Worm (Caenorhabditis elegans) whole organism, L1 larva: ENCODE results near the gene R02E4.3.
A peak's percentile ranks its signal among the peaks of the same experiment; 100 is the strongest.

Source experiments
- C16A3.4 ChIP-seq: fragments of 150-350 bp; optimal IDR thresholded peaks from 2 replicates; lab custom pipeline; 2014; ENCODE audit warnings: missing biosample characterization, missing genetic modification characterization
- aha-1 ChIP-seq: fragments of 150-350 bp; optimal IDR thresholded peaks from 2 replicates; lab custom pipeline; 2014; ENCODE audit warnings: missing biosample characterization, missing genetic modification characterization
- ama-1 ChIP-seq: fragments of 150-350 bp; optimal IDR thresholded peaks from 2 replicates; lab custom pipeline; 2014
- ceh-8 ChIP-seq: fragments of 200-800 bp; sonication (Bioruptor generic); optimal IDR thresholded peaks from 2 replicates; lab custom pipeline; 2018; ENCODE audit warnings: mild to moderate bottlenecking, missing genetic modification characterization, moderate library complexity, missing compliant biosample characterization
- ceh-82 ChIP-seq, 3 experiments: fragments of 150-350 bp in 1 of 3; sonication (generic microtip) in 2 of 3; optimal IDR thresholded peaks; 2 replicates each; lab custom pipeline; 2014 to 2017; ENCODE audit warnings: missing biosample characterization in 3 of 3, missing genetic modification characterization in 3 of 3
- ceh-88 ChIP-seq: fragments of 200-800 bp; sonication (Bioruptor generic); IDR thresholded peaks from 2 replicates; pipeline ENCODE4 v1.3.6; 2022; ENCODE audit warnings: missing genetic modification characterization, missing compliant biosample characterization
- ces-1 ChIP-seq: fragments of 150-350 bp; optimal IDR thresholded peaks from 2 replicates; lab custom pipeline; 2014; ENCODE audit warnings: missing biosample characterization, missing genetic modification reagents, missing genetic modification characterization
- dpl-1 ChIP-seq, 3 experiments: fragments of 150-350 bp in 2 of 3; sonication (generic microtip) in 1 of 3; optimal IDR thresholded peaks; 2 replicates each; lab custom pipeline; 2014 to 2017; ENCODE audit warnings: missing biosample characterization in 3 of 3, missing genetic modification characterization in 3 of 3, missing genetic modification reagents in 3 of 3
- dsc-1 ChIP-seq: sonication (generic microtip); optimal IDR thresholded peaks from 2 replicates; lab custom pipeline; 2016; ENCODE audit warnings: mild to moderate bottlenecking, missing genetic modification characterization, missing compliant biosample characterization
- efl-1 ChIP-seq, 4 experiments: fragments of 150-350 bp; optimal IDR thresholded peaks in 3 of 4; peaks in 1 of 4; 1 replicate in 1 of 4; 2 replicates in 3 of 4; lab custom pipeline; 2014; ENCODE audit warnings: missing biosample characterization in 2 of 4, missing genetic modification characterization in 2 of 4, missing genetic modification reagents in 2 of 4
- egl-13 ChIP-seq: sonication (generic microtip); optimal IDR thresholded peaks from 2 replicates; lab custom pipeline; 2016; ENCODE audit warnings: missing genotype, missing genetic modification reagents, missing genetic modification characterization, missing compliant biosample characterization
- egl-27 ChIP-seq, 2 experiments: fragments of 150-350 bp in 1 of 2; sonication (generic microtip); optimal IDR thresholded peaks; 3 replicates each; lab custom pipeline; 2017 to 2018; ENCODE audit warnings: missing biosample characterization in 2 of 2, missing genetic modification characterization in 2 of 2, missing genetic modification reagents in 2 of 2
- ets-5 ChIP-seq: fragments of 200-800 bp; sonication (Bioruptor generic); IDR thresholded peaks from 2 replicates; pipeline ENCODE4 v1.3.6; 2022; ENCODE audit warnings: missing genetic modification characterization, missing compliant biosample characterization
- fos-1 ChIP-seq: fragments of 150-350 bp; optimal IDR thresholded peaks from 2 replicates; lab custom pipeline; 2014; ENCODE audit warnings: missing biosample characterization, missing genetic modification characterization
- grh-1 ChIP-seq: fragments of 200-800 bp; sonication (Bioruptor generic); IDR thresholded peaks from 2 replicates; pipeline ENCODE4 v1.3.6; 2022; ENCODE audit warnings: missing genetic modification reagents, missing genetic modification characterization, missing compliant biosample characterization
- hlh-17 ChIP-seq: fragments of 200-800 bp; sonication (Bioruptor generic); optimal IDR thresholded peaks from 2 replicates; lab custom pipeline; 2018; ENCODE audit warnings: missing genetic modification characterization, mild to moderate bottlenecking, missing compliant biosample characterization, moderate library complexity, borderline replicate concordance
- hlh-4 ChIP-seq: sonication (generic microtip); optimal IDR thresholded peaks from 2 replicates; lab custom pipeline; 2016; ENCODE audit warnings: mild to moderate bottlenecking, missing genetic modification characterization, missing compliant biosample characterization
- hpl-2 ChIP-seq: fragments of 150-350 bp; optimal IDR thresholded peaks from 2 replicates; lab custom pipeline; 2014; ENCODE audit warnings: missing biosample characterization, missing genetic modification reagents, missing genetic modification characterization
- isw-1 ChIP-seq: fragments of 200-800 bp; sonication (Bioruptor generic); IDR thresholded peaks from 2 replicates; pipeline ENCODE4 v1.3.6; 2022; ENCODE audit warnings: missing genetic modification characterization, missing compliant biosample characterization
- lin-13 ChIP-seq: fragments of 150-350 bp; optimal IDR thresholded peaks from 2 replicates; lab custom pipeline; 2014; ENCODE audit warnings: missing biosample characterization, missing genetic modification reagents, missing genetic modification characterization
- lin-14 ChIP-seq: fragments of 200-800 bp; sonication (Bioruptor generic); optimal IDR thresholded peaks from 2 replicates; lab custom pipeline; 2018; ENCODE audit warnings: mild to moderate bottlenecking, missing genetic modification characterization, moderate library complexity, missing compliant biosample characterization
- lin-39 ChIP-seq: fragments of 150-350 bp; optimal IDR thresholded peaks from 2 replicates; lab custom pipeline; 2014; ENCODE audit warnings: missing biosample characterization, missing genetic modification reagents, missing genetic modification characterization
- mef-2 ChIP-seq: fragments of 150-350 bp; optimal IDR thresholded peaks from 2 replicates; lab custom pipeline; 2014; ENCODE audit warnings: missing biosample characterization, missing genetic modification characterization
- mep-1 ChIP-seq: fragments of 150-350 bp; optimal IDR thresholded peaks from 2 replicates; lab custom pipeline; 2014; ENCODE audit warnings: missing biosample characterization, missing genetic modification characterization
- nhr-11 ChIP-seq: fragments of 150-350 bp; optimal IDR thresholded peaks from 2 replicates; lab custom pipeline; 2014; ENCODE audit warnings: missing biosample characterization, missing genetic modification characterization
- nhr-12 ChIP-seq: sonication (generic microtip); optimal IDR thresholded peaks from 2 replicates; lab custom pipeline; 2017; ENCODE audit warnings: missing biosample characterization, missing genetic modification characterization
- nhr-19 ChIP-seq: fragments of 200-800 bp; sonication (Bioruptor generic); conservative IDR thresholded peaks from 2 replicates; pipeline ENCODE4 v1.3.6; 2022; ENCODE audit warnings: missing genetic modification characterization, missing compliant biosample characterization
- nhr-20 ChIP-seq: sonication (generic microtip); optimal IDR thresholded peaks from 2 replicates; lab custom pipeline; 2016; ENCODE audit warnings: mild to moderate bottlenecking, missing genetic modification characterization, missing compliant biosample characterization
- nhr-237 ChIP-seq: fragments of 150-350 bp; optimal IDR thresholded peaks from 2 replicates; lab custom pipeline; 2014; ENCODE audit warnings: missing biosample characterization, missing genetic modification characterization
- nhr-47 ChIP-seq: sonication (generic microtip); optimal IDR thresholded peaks from 2 replicates; lab custom pipeline; 2016; ENCODE audit warnings: mild to moderate bottlenecking, missing genetic modification characterization, moderate library complexity, missing compliant biosample characterization
- nhr-85 ChIP-seq: sonication (generic microtip); peaks from one replicate; lab custom pipeline; 2016; ENCODE audit warnings: missing genetic modification characterization, inconsistent platforms, missing compliant biosample characterization
- nhr-90 ChIP-seq: sonication (generic microtip); optimal IDR thresholded peaks from 2 replicates; lab custom pipeline; 2016; ENCODE audit warnings: mild to moderate bottlenecking, missing genetic modification characterization, missing compliant biosample characterization; ENCODE audit not compliant: poor library complexity
- pax-3 ChIP-seq: fragments of 200-800 bp; sonication (Bioruptor generic); optimal IDR thresholded peaks from 2 replicates; lab custom pipeline; 2018; ENCODE audit warnings: mild to moderate bottlenecking, missing genetic modification characterization, moderate library complexity, missing compliant biosample characterization
- pqm-1 ChIP-seq: sonication (generic microtip); optimal IDR thresholded peaks from 3 replicates; lab custom pipeline; 2017; ENCODE audit warnings: missing biosample characterization, missing genetic modification characterization
- rnt-1 ChIP-seq: sonication (generic microtip); optimal IDR thresholded peaks from 2 replicates; lab custom pipeline; 2016; ENCODE audit warnings: mild to moderate bottlenecking, missing genetic modification characterization, moderate library complexity, missing compliant biosample characterization
- skn-1 ChIP-seq: fragments of 150-350 bp; optimal IDR thresholded peaks from 2 replicates; lab custom pipeline; 2014; ENCODE audit warnings: missing biosample characterization, missing genetic modification characterization
- snpc-4 ChIP-seq: fragments of 150-350 bp; optimal IDR thresholded peaks from 2 replicates; lab custom pipeline; 2014; ENCODE audit warnings: missing biosample characterization, missing genetic modification characterization
- snu-23 ChIP-seq: sonication (generic microtip); optimal IDR thresholded peaks from 2 replicates; lab custom pipeline; 2016; ENCODE audit warnings: missing genetic modification characterization, missing compliant biosample characterization
- sox-4 ChIP-seq: sonication (generic microtip); optimal IDR thresholded peaks from 2 replicates; lab custom pipeline; 2016; ENCODE audit warnings: missing genetic modification characterization, missing compliant biosample characterization
- sptf-1 ChIP-seq: fragments of 150-350 bp; optimal IDR thresholded peaks from 2 replicates; lab custom pipeline; 2014; ENCODE audit warnings: missing biosample characterization, missing genetic modification characterization
- sup-37 ChIP-seq: fragments of 200-800 bp; sonication (Bioruptor generic); optimal IDR thresholded peaks from 2 replicates; lab custom pipeline; 2018; ENCODE audit warnings: mild to moderate bottlenecking, missing genetic modification characterization, missing compliant biosample characterization
- unc-130 ChIP-seq: fragments of 150-350 bp; optimal IDR thresholded peaks from 2 replicates; lab custom pipeline; 2017; ENCODE audit warnings: missing biosample characterization, missing genetic modification characterization, inconsistent platforms
- unc-62 ChIP-seq: fragments of 150-350 bp; optimal IDR thresholded peaks from 2 replicates; lab custom pipeline; 2014; ENCODE audit warnings: missing biosample characterization, missing genetic modification reagents, missing genetic modification characterization
- unc-86 ChIP-seq: sonication (generic microtip); optimal IDR thresholded peaks from 2 replicates; lab custom pipeline; 2016; ENCODE audit warnings: missing genetic modification characterization, missing compliant biosample characterization
- vab-15 ChIP-seq: sonication (generic microtip); optimal IDR thresholded peaks from 2 replicates; lab custom pipeline; 2017; ENCODE audit warnings: missing genotype, mild to moderate bottlenecking, missing genetic modification characterization, missing compliant biosample characterization
- xbp-1 ChIP-seq: sonication (generic microtip); optimal IDR thresholded peaks from 2 replicates; lab custom pipeline; 2016; ENCODE audit warnings: missing genetic modification characterization, missing compliant biosample characterization
- ztf-11 ChIP-seq, 2 experiments: sonication (generic microtip); optimal IDR thresholded peaks; 2 replicates each; lab custom pipeline; 2016 to 2017; ENCODE audit warnings: missing genetic modification characterization in 2 of 2, missing biosample characterization in 1 of 2, missing compliant biosample characterization in 1 of 2

The R02E4.3 gene

ce11 chrX:4147600-4148448, 45.9 kb upstream of the R02E4.3 start (continued):
- TF ChIP-seq ztf-11 (tag; optimal IDR thresholded peaks at IDR 0.05; lab: Kevin White, UChicago) (no peak), unc-62 (GFP tag; lab: Kevin White, UChicago) (no peak), hpl-2 (GFP tag; lab: Kevin White, UChicago) (no peak), hlh-17 (GFP tag; lab: Kevin White, UChicago) (no peak), dsc-1 (peak; percentile 35), skn-1 (peak; percentile 24), xbp-1 (tag; lab: Kevin White, UChicago) (peak; percentile 2), hlh-4 (tag; lab: Kevin White, UChicago) (peak; percentile 10), nhr-11 (peak; percentile 33), isw-1 (GFP tag; lab: Robert Waterston, UW) (no peak), nhr-19 (GFP tag; lab: Robert Waterston, UW) (no peak; the same call in 1 of the 2 replicates), snpc-4 (tag; lab: Kevin White, UChicago) (no peak), lin-14 (peak; percentile 9), sox-4 (tag; lab: Kevin White, UChicago) (no peak), ama-1 (lab: Kevin White, UChicago) (peak; percentile 32), C16A3.4 (tag; lab: Kevin White, UChicago) (no peak), grh-1 (GFP tag; lab: Robert Waterston, UW) (no peak), egl-13 (no peak), egl-27 (tag; optimal IDR thresholded peaks at IDR 0.05; lab: Kevin White, UChicago) (no peak), nhr-47 (tag; lab: Kevin White, UChicago) (peak; percentile 22), sup-37 (GFP tag; lab: Kevin White, UChicago) (no peak), ces-1 (GFP tag; lab: Kevin White, UChicago) (no peak), ceh-82 (tag; optimal IDR thresholded peaks at IDR 0.05; lab: Kevin White, UChicago) (no peak), lin-39 (peak; percentile 6), nhr-85 (tag; lab: Kevin White, UChicago) (peak; percentile 72), nhr-20 (tag; lab: Kevin White, UChicago) (no peak), snu-23 (GFP tag; lab: Kevin White, UChicago) (peak; percentile 6), dpl-1 (GFP tag; optimal IDR thresholded peaks at IDR 0.05; lab: Kevin White, UChicago) (no peak), unc-130 (tag; lab: Kevin White, UChicago) (no peak)
- TF ChIP-seq, all 84 proteins: peak for 19

ce11 chrX:4146798-4147543, 45.0 kb upstream of the R02E4.3 start:
- TF ChIP-seq ets-5, result no peak
- TF ChIP-seq nhr-90 (tag; lab: Kevin White, UChicago), result no peak
- no peak for TF ChIP-seq fos-1 (tag; lab: Kevin White, UChicago)
- TF ChIP-seq efl-1 (optimal IDR thresholded peaks at IDR 0.05; lab: Kevin White, UChicago), result no peak
- peak in 1 of 2 experiments; percentile 73 for TF ChIP-seq efl-1 (GFP tag; optimal IDR thresholded peaks at IDR 0.05 in 1 of 2; lab: Kevin White, UChicago)
- TF ChIP-seq pax-3, result no peak
- no peak for TF ChIP-seq ceh-8 (GFP tag; lab: Kevin White, UChicago)
- TF ChIP-seq nhr-47 (tag; lab: Kevin White, UChicago), result no peak
- no peak for TF ChIP-seq nhr-237 (tag; lab: Kevin White, UChicago)
- TF ChIP-seq pqm-1 (tag; lab: Kevin White, UChicago), result no peak
- no peak for TF ChIP-seq mep-1 (tag; lab: Kevin White, UChicago)
- no peak for TF ChIP-seq lin-39
- no peak for TF ChIP-seq lin-14
- no peak for TF ChIP-seq hlh-17 (GFP tag; lab: Kevin White, UChicago)
- no peak for TF ChIP-seq mef-2 (tag; lab: Kevin White, UChicago)
- no peak for TF ChIP-seq ceh-88
- TF ChIP-seq aha-1 (tag; lab: Kevin White, UChicago), result no peak
- TF ChIP-seq nhr-12 (tag; lab: Kevin White, UChicago), result no peak
- no peak for TF ChIP-seq nhr-19 (GFP tag; lab: Robert Waterston, UW)
- no peak for TF ChIP-seq vab-15
- no peak for TF ChIP-seq isw-1 (GFP tag; lab: Robert Waterston, UW)
- no peak for TF ChIP-seq hpl-2 (GFP tag; lab: Kevin White, UChicago)
- TF ChIP-seq grh-1 (GFP tag; lab: Robert Waterston, UW), result no peak
- TF ChIP-seq nhr-11, result no peak
- no peak for TF ChIP-seq lin-13
- TF ChIP-seq sup-37 (GFP tag; lab: Kevin White, UChicago), result no peak
- no peak for TF ChIP-seq sptf-1
- no peak for TF ChIP-seq ama-1 (lab: Kevin White, UChicago)
- no peak for TF ChIP-seq rnt-1 (tag; lab: Kevin White, UChicago)
- no peak for TF ChIP-seq nhr-20 (tag; lab: Kevin White, UChicago)
- no peak for TF ChIP-seq unc-86 (tag; lab: Kevin White, UChicago)
